Worm (Caenorhabditis elegans): ENCODE results near the gene chil-13.

ce11 chrII:9445368-9445767 is 7.2 kb upstream of the chil-13 start, which contains the start of gene R09D1.13:
- TF ChIP-seq W03F9.2 (tag; optimal IDR thresholded peaks at IDR 0.05), result no peak
- no peak for TF ChIP-seq him-1 (tag; optimal IDR thresholded peaks at IDR 0.05)

All from whole organism, L4/young adult.